Worm (Caenorhabditis elegans) whole organism, late embryonic: ENCODE results near the gene F20D12.12.

Experiments
- K02D7.2 ChIP-seq: sonication (generic microtip); optimal IDR thresholded peaks from 2 replicates; lab custom pipeline; 2017; ENCODE audit warnings: mild to moderate bottlenecking, missing genetic modification characterization, missing compliant biosample characterization
- ceh-34 ChIP-seq: sonication (generic microtip); optimal IDR thresholded peaks from 2 replicates; lab custom pipeline; 2016; ENCODE audit warnings: mild to moderate bottlenecking, missing genetic modification characterization, missing compliant biosample characterization
- hlh-30 ChIP-seq: sonication (generic microtip); optimal IDR thresholded peaks from 2 replicates; lab custom pipeline; 2017; ENCODE audit warnings: antibody characterized with exemption, missing genetic modification characterization, missing compliant biosample characterization; ENCODE audit not compliant: insufficient read depth
- nhr-232 ChIP-seq: sonication (generic microtip); optimal IDR thresholded peaks from 2 replicates; lab custom pipeline; 2016; ENCODE audit warnings: missing genetic modification characterization, missing compliant biosample characterization
- ref-2 ChIP-seq: sonication (generic microtip); optimal IDR thresholded peaks from 2 replicates; lab custom pipeline; 2016; ENCODE audit warnings: missing genetic modification characterization, missing compliant biosample characterization

Gene F20D12.12

DNA sequence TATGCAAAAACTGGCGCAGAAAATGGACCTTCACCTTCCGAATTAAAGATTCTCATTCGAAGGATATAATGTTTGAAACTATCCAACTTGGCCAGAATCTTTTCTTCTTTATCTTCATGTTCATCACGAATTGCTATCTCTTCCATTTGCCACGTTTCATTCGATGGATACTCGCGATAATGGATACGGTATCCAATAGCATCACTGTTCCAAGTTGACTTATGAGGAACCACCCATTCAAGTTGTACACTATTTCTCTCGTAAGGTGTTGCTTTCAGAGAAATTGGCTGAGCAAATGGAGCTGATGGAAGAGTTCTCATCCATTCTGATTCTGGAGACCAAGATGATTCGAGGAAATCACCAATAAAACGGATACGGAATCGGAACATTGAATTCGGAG is 47.5 kb downstream of the F20D12.12 start:
- TF ChIP-seq K02D7.2 (tag; lab: Kevin White, UChicago) (no peak), hlh-30 (tag; lab: Kevin White, UChicago) (no peak), ceh-34 (tag; lab: Kevin White, UChicago) (no peak), ref-2 (tag; lab: Kevin White, UChicago) (no peak), nhr-232 (tag; lab: Kevin White, UChicago) (no peak)
